Worm (Caenorhabditis elegans): ENCODE results near the gene nhr-249.

- TF ChIP-seq athp-1 (tag; optimal IDR thresholded peaks at IDR 0.05) = no peak
- no peak for TF ChIP-seq unc-62 (GFP tag; optimal IDR thresholded peaks at IDR 0.05)
- TF ChIP-seq zim-3 (tag; optimal IDR thresholded peaks at IDR 0.05) = no peak
- no peak for TF ChIP-seq mxl-1 (tag; optimal IDR thresholded peaks at IDR 0.05)
Measured at ce11 chrIV:6991070-6991469, 18.7 kb upstream of the nhr-249 start.

Measured in whole organism, young adult.